ENCODE assay signal across 5 fruit fly cellular contexts in the genomic region with DNA sequence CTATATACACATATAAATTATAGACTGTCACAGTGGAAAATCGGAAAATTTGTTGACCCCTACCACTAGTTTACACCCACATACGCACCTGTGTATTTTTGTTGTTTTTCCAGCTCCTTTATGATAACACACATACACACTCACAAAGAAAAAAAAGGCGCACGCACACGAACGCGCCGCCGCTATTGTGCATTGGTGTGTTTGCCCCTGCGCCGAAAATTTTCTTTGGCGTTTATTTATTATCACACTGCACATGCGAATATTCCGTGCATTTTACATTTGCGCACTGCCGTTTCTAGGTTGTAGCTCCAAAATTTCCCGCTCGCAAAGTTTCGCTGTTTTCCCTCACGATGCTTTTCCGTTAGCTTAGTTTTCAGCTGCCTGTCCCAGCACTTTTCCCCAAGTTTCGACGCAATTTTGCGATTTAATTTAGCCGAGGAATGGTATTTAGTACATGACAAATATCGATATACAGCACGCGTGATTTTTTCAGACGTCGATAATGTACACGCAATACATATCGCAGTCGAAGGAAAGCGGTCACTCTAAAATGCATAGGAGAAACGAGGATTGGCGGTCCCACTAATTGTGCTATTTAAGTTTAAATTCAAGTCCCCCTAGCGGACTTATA.
A peak's percentile ranks its signal among the peaks of the same experiment; 100 is the strongest.
TF ChIP-seq lines count a peak whose summit lies in the region.

A gene (plus strand): TSS at position 607 of the 631 bp plus-strand sequence.
A gene (minus strand): TSS at position 622 of the 631 bp plus-strand sequence.

- peak; percentile 70 for TF ChIP-seq CTCF in whole organism, embryonic (GFP tag; optimal IDR thresholded peaks at IDR 0.05; lab: Kevin White, UChicago)

TF ChIP-seq in whole organism, adult, 20 proteins besides CTCF, POLR2A, EP300 and RAD21 (continues in another document):
- TF ChIP-seq kay (GFP tag; lab: Kevin White, UChicago; ENCODE audit: borderline replicate concordance) (no peak), CG5204 (GFP tag; optimal IDR thresholded peaks at IDR 0.05; lab: Kevin White, UChicago) (no peak), CG33017 (tag; optimal IDR thresholded peaks at IDR 0.05; lab: Kevin White, UChicago) (no peak), Crg-1 (GFP tag; optimal IDR thresholded peaks at IDR 0.05; lab: Kevin White, UChicago) (no peak), ovo (GFP tag; optimal IDR thresholded peaks at IDR 0.05; lab: Kevin White, UChicago) (peak; percentile 43), bab1 (GFP tag; optimal IDR thresholded peaks at IDR 0.05; lab: Kevin White, UChicago) (peak; percentile 70), toe (GFP tag; optimal IDR thresholded peaks at IDR 0.05; lab: Kevin White, UChicago) (no peak), Clk (GFP tag; optimal IDR thresholded peaks at IDR 0.05; lab: Kevin White, UChicago) (no peak), tj (GFP tag; optimal IDR thresholded peaks at IDR 0.05; lab: Kevin White, UChicago) (no peak), CG7045 (GFP tag; optimal IDR thresholded peaks at IDR 0.05; lab: Kevin White, UChicago) (no peak), cic (GFP tag; optimal IDR thresholded peaks at IDR 0.05; lab: Kevin White, UChicago) (no peak), CG14711 (tag; optimal IDR thresholded peaks at IDR 0.05; lab: Kevin White, UChicago) (no peak), CG7101 (tag; optimal IDR thresholded peaks at IDR 0.05; lab: Kevin White, UChicago) (peak; percentile 13), CG11617 (GFP tag; optimal IDR thresholded peaks at IDR 0.05; lab: Kevin White, UChicago) (no peak), cnc (optimal IDR thresholded peaks at IDR 0.05; lab: Kevin White, UChicago) (no peak), pad (GFP tag; optimal IDR thresholded peaks at IDR 0.05; lab: Kevin White, UChicago) (peak; percentile 87), Hr96 (GFP tag; optimal IDR thresholded peaks at IDR 0.05; lab: Kevin White, UChicago) (no peak)

TF ChIP-seq in whole organism, embryonic, 481 proteins besides CTCF, POLR2A, EP300 and RAD21 (continues in another document):
- TF ChIP-seq onecut (GFP tag; IDR thresholded peaks at IDR 0.05; lab: Robert Waterston, UW) (no peak), Gug (GFP tag; IDR thresholded peaks at IDR 0.05; lab: Robert Waterston, UW) (no peak), CG11723 (GFP tag; optimal IDR thresholded peaks at IDR 0.05; lab: Kevin White, UChicago) (no peak), CG17802 (tag; optimal IDR thresholded peaks at IDR 0.05; lab: Kevin White, UChicago) (no peak), lbe (GFP tag; optimal IDR thresholded peaks at IDR 0.05; lab: Kevin White, UChicago) (no peak), B-H2 (GFP tag; optimal IDR thresholded peaks at IDR 0.05; lab: Kevin White, UChicago) (peak; percentile 25), CG1832 (GFP tag; optimal IDR thresholded peaks at IDR 0.05; lab: Kevin White, UChicago) (no peak), Abd-B (GFP tag; optimal IDR thresholded peaks at IDR 0.05; lab: Kevin White, UChicago) (no peak), CG10147 (GFP tag; optimal IDR thresholded peaks at IDR 0.05; lab: Kevin White, UChicago) (no peak), gcm2 (GFP tag; optimal IDR thresholded peaks at IDR 0.05; lab: Kevin White, UChicago) (no peak), CG12299 (tag; optimal IDR thresholded peaks at IDR 0.05; lab: Kevin White, UChicago) (peak; percentile 23), Dbx (GFP tag; IDR thresholded peaks at IDR 0.05; lab: Robert Waterston, UW) (no peak), Elba2 (GFP tag; optimal IDR thresholded peaks at IDR 0.05; lab: Kevin White, UChicago) (no peak), CG2120 (GFP tag; optimal IDR thresholded peaks at IDR 0.05; lab: Kevin White, UChicago) (peak; percentile 28), CG3281 (GFP tag; optimal IDR thresholded peaks at IDR 0.05; lab: Kevin White, UChicago) (no peak), CG10267 (tag; optimal IDR thresholded peaks at IDR 0.05; lab: Kevin White, UChicago) (peak; percentile 32), trh (GFP tag; optimal IDR thresholded peaks at IDR 0.05; lab: Kevin White, UChicago) (no peak), klu (GFP tag; IDR thresholded peaks at IDR 0.05; lab: Robert Waterston, UW) (no peak)

TF ChIP-seq in whole organism, prepupa, 60 proteins besides CTCF, POLR2A, EP300 and RAD21:
- TF ChIP-seq CG6808 (GFP tag; optimal IDR thresholded peaks at IDR 0.05; lab: Kevin White, UChicago) (no peak), Eip78C (GFP tag; lab: Kevin White, UChicago) (peak; percentile 47), fkh (GFP tag; optimal IDR thresholded peaks at IDR 0.05; lab: Kevin White, UChicago) (peak; percentile 4), svp (GFP tag; lab: Kevin White, UChicago) (peak; percentile 28), fd85E (GFP tag; optimal IDR thresholded peaks at IDR 0.05; lab: Kevin White, UChicago) (no peak), CG11902 (GFP tag; optimal IDR thresholded peaks at IDR 0.05; lab: Kevin White, UChicago) (no peak), Smox (GFP tag; optimal IDR thresholded peaks at IDR 0.05; lab: Kevin White, UChicago) (no peak), CG34406 (GFP tag; optimal IDR thresholded peaks at IDR 0.05; lab: Kevin White, UChicago) (no peak), CG8632 (GFP tag; optimal IDR thresholded peaks at IDR 0.05; lab: Kevin White, UChicago) (no peak), Sox102F (GFP tag; optimal IDR thresholded peaks at IDR 0.05; lab: Kevin White, UChicago) (peak; percentile 13), CG3919 (GFP tag; optimal IDR thresholded peaks at IDR 0.05; lab: Kevin White, UChicago) (no peak), CG10631 (GFP tag; optimal IDR thresholded peaks at IDR 0.05; lab: Kevin White, UChicago) (no peak), ss (GFP tag; optimal IDR thresholded peaks at IDR 0.05; lab: Kevin White, UChicago) (peak; percentile 13 to 33), vri (GFP tag; optimal IDR thresholded peaks at IDR 0.05; lab: Kevin White, UChicago) (no peak), CG1621 (tag; optimal IDR thresholded peaks at IDR 0.05; lab: Kevin White, UChicago) (no peak), CG31627 (GFP tag; optimal IDR thresholded peaks at IDR 0.05; lab: Kevin White, UChicago) (no peak), topi (GFP tag; optimal IDR thresholded peaks at IDR 0.05; lab: Kevin White, UChicago) (no peak), salr (GFP tag; optimal IDR thresholded peaks at IDR 0.05; lab: Kevin White, UChicago) (no peak)
TF ChIP-seq in whole organism, prepupa: peak in this region for 5.

TF ChIP-seq in whole organism, pupa, 21 proteins besides CTCF, POLR2A, EP300 and RAD21:
- peak; percentile 71 for TF ChIP-seq D1 (tag; optimal IDR thresholded peaks at IDR 0.05; lab: Kevin White, UChicago)
- TF ChIP-seq CG34367 (tag; optimal IDR thresholded peaks at IDR 0.05; lab: Kevin White, UChicago): no peak
- TF ChIP-seq EcR (GFP tag; optimal IDR thresholded peaks at IDR 0.05; lab: Kevin White, UChicago): peak; percentile 29

TF ChIP-seq in whole organism, wandering third instar larva, 38 proteins besides CTCF, POLR2A, EP300 and RAD21:
- TF ChIP-seq Hr83 (GFP tag; optimal IDR thresholded peaks at IDR 0.05; lab: Kevin White, UChicago; ENCODE audit: poor library complexity, severe bottlenecking) (peak; percentile 25), Rel (GFP tag; optimal IDR thresholded peaks at IDR 0.05; lab: Kevin White, UChicago) (no peak), Rel (tag; optimal IDR thresholded peaks at IDR 0.05; lab: Kevin White, UChicago) (peak; percentile 40), CrebA (GFP tag; optimal IDR thresholded peaks at IDR 0.05; lab: Kevin White, UChicago; ENCODE audit: borderline replicate concordance) (no peak), dmrt93B (GFP tag; optimal IDR thresholded peaks at IDR 0.05; lab: Kevin White, UChicago) (no peak), h (GFP tag; optimal IDR thresholded peaks at IDR 0.05; lab: Kevin White, UChicago) (peak; percentile 30)
